Fruit fly (Drosophila melanogaster) whole organism, adult: ENCODE data around the gene Or7a.

Source experiments
- CG11617 ChIP-seq: fragments of 200-800 bp; sonication (Bioruptor generic); optimal IDR thresholded peaks from 2 replicates; lab custom pipeline; 2017; ENCODE audit warnings: mild to moderate bottlenecking, missing biosample characterization, missing genetic modification reagents, missing genetic modification characterization
- CG14711 ChIP-seq: fragments of 200-800 bp; sonication (Bioruptor generic); optimal IDR thresholded peaks from 2 replicates; lab custom pipeline; 2018; ENCODE audit warnings: missing biosample characterization, mild to moderate bottlenecking, missing genetic modification characterization, moderate library complexity
- CG5204 ChIP-seq: fragments of 200-800 bp; sonication (Bioruptor generic); optimal IDR thresholded peaks from 2 replicates; lab custom pipeline; 2016; ENCODE audit warnings: missing biosample characterization, missing genetic modification characterization
- CG7101 ChIP-seq: fragments of 200-800 bp; sonication (Bioruptor generic); optimal IDR thresholded peaks from 2 replicates; lab custom pipeline; 2018; ENCODE audit warnings: missing biosample characterization, mild to moderate bottlenecking, missing genetic modification characterization, moderate library complexity
- Crg-1 ChIP-seq: fragments of 200-800 bp; sonication (Bioruptor generic); optimal IDR thresholded peaks from 2 replicates; lab custom pipeline; 2016; ENCODE audit warnings: missing biosample characterization, missing genetic modification characterization
- Mnt ChIP-seq: fragments of 200-800 bp; sonication (Bioruptor generic); optimal IDR thresholded peaks from 2 replicates; lab custom pipeline; 2016; ENCODE audit warnings: missing biosample characterization, mild to moderate bottlenecking, missing genetic modification characterization
- bab1 ChIP-seq: fragments of 200-800 bp; sonication (Bioruptor generic); optimal IDR thresholded peaks from 3 replicates; lab custom pipeline; 2019; ENCODE audit warnings: missing biosample characterization, mild to moderate bottlenecking, missing genetic modification characterization, moderate library complexity
- cic ChIP-seq: fragments of 200-800 bp; sonication (Bioruptor generic); optimal IDR thresholded peaks from 2 replicates; lab custom pipeline; 2017; ENCODE audit warnings: missing biosample characterization, mild to moderate bottlenecking, missing genetic modification characterization, moderate library complexity
- kay ChIP-seq: fragments of 200-800 bp; sonication (Bioruptor generic); peaks from one replicate; lab custom pipeline; 2016; ENCODE audit warnings: missing biosample characterization, missing genetic modification characterization, borderline replicate concordance
- pad ChIP-seq: fragments of 200-800 bp; sonication (Bioruptor generic); optimal IDR thresholded peaks from 3 replicates; lab custom pipeline; 2017; ENCODE audit warnings: missing biosample characterization, missing genetic modification characterization, mild to moderate bottlenecking, moderate library complexity, missing genetic modification reagents

dm6 chrX:8152077-8152476 is 13.4 kb downstream of the Or7a start, which contains the start of gene Gbeta5:
- TF ChIP-seq CG5204 (no peak), kay (GFP tag; lab: Kevin White, UChicago) (no peak), CG14711 (tag; lab: Kevin White, UChicago) (no peak), CG7101 (tag; lab: Kevin White, UChicago) (no peak), cic (GFP tag; lab: Kevin White, UChicago) (no peak), Mnt (GFP tag; lab: Kevin White, UChicago) (no peak), pad (GFP tag; lab: Kevin White, UChicago) (no peak), bab1 (GFP tag; lab: Kevin White, UChicago) (no peak), Crg-1 (GFP tag; lab: Kevin White, UChicago) (no peak), CG11617 (GFP tag; lab: Kevin White, UChicago) (no peak)
